Worm (Caenorhabditis elegans) whole organism, L2 larva: ENCODE measurements around the gene ptr-5.

Experiments used
- C34F6.9 ChIP-seq: fragments of 150-350 bp; optimal IDR thresholded peaks from 2 replicates; lab custom pipeline; 2014; ENCODE audit warnings: missing biosample characterization, missing genetic modification characterization
- F13H6.1 ChIP-seq: sonication (generic microtip); optimal IDR thresholded peaks from 2 replicates; lab custom pipeline; 2016; ENCODE audit warnings: missing genetic modification characterization, missing compliant biosample characterization
- alr-1 ChIP-seq: fragments of 150-350 bp; optimal IDR thresholded peaks from 2 replicates; lab custom pipeline; 2014; ENCODE audit warnings: missing biosample characterization, missing genetic modification characterization
- ama-1 ChIP-seq: fragments of 150-350 bp; optimal IDR thresholded peaks from 2 replicates; lab custom pipeline; 2018; ENCODE audit warnings: inconsistent platforms
- blmp-1 ChIP-seq: sonication (generic microtip); optimal IDR thresholded peaks from 2 replicates; lab custom pipeline; 2017; ENCODE audit warnings: missing genetic modification characterization, mild to moderate bottlenecking, missing compliant biosample characterization, antibody characterized with exemption, moderate library complexity; ENCODE audit not compliant: insufficient read depth
- ceh-16 ChIP-seq: fragments of 150-350 bp; optimal IDR thresholded peaks from 2 replicates; lab custom pipeline; 2014; ENCODE audit warnings: missing biosample characterization, missing genetic modification characterization
- crh-2 ChIP-seq: sonication (generic microtip); optimal IDR thresholded peaks from 2 replicates; lab custom pipeline; 2017; ENCODE audit warnings: missing biosample characterization, missing genetic modification characterization
- elt-3 ChIP-seq: sonication (generic microtip); optimal IDR thresholded peaks from 2 replicates; lab custom pipeline; 2017; ENCODE audit warnings: missing biosample characterization, missing genetic modification characterization
- fos-1 ChIP-seq: fragments of 150-350 bp; optimal IDR thresholded peaks from 2 replicates; lab custom pipeline; 2014; ENCODE audit warnings: missing biosample characterization, missing genetic modification characterization
- gmeb-1 ChIP-seq: fragments of 150-350 bp; optimal IDR thresholded peaks from 2 replicates; lab custom pipeline; 2014; ENCODE audit warnings: missing biosample characterization, missing genetic modification characterization
- lin-11 ChIP-seq: fragments of 150-350 bp; sonication (generic microtip); optimal IDR thresholded peaks from 2 replicates; lab custom pipeline; 2014; ENCODE audit warnings: missing biosample characterization, missing genetic modification characterization, inconsistent platforms, mixed read lengths
- lin-13 ChIP-seq: fragments of 150-350 bp; optimal IDR thresholded peaks from 2 replicates; lab custom pipeline; 2014; ENCODE audit warnings: missing biosample characterization, missing genetic modification reagents, missing genetic modification characterization
- mab-5 ChIP-seq: fragments of 150-350 bp; optimal IDR thresholded peaks from 2 replicates; lab custom pipeline; 2014; ENCODE audit warnings: missing biosample characterization, missing genetic modification characterization
- mbf-1 ChIP-seq: sonication (generic microtip); optimal IDR thresholded peaks from 2 replicates; lab custom pipeline; 2017; ENCODE audit warnings: missing biosample characterization, missing genetic modification characterization
- mdl-1 ChIP-seq, 2 experiments: fragments of 150-350 bp in 1 of 2; sonication (generic microtip) in 1 of 2; optimal IDR thresholded peaks; 2 replicates each; lab custom pipeline; 2017; ENCODE audit warnings: missing biosample characterization in 2 of 2, missing genetic modification characterization in 2 of 2
- nhr-12 ChIP-seq: fragments of 150-350 bp; optimal IDR thresholded peaks from 2 replicates; lab custom pipeline; 2014; ENCODE audit warnings: missing biosample characterization, missing genetic modification characterization
- nhr-129 ChIP-seq: fragments of 150-350 bp; optimal IDR thresholded peaks from 2 replicates; lab custom pipeline; 2014; ENCODE audit warnings: missing biosample characterization, missing genetic modification characterization
- nhr-21 ChIP-seq: fragments of 150-350 bp; optimal IDR thresholded peaks from 2 replicates; lab custom pipeline; 2014; ENCODE audit warnings: missing biosample characterization, missing genetic modification characterization
- nhr-23 ChIP-seq: fragments of 150-350 bp; optimal IDR thresholded peaks from 2 replicates; lab custom pipeline; 2014; ENCODE audit warnings: missing biosample characterization, missing genetic modification reagents, missing genetic modification characterization
- nhr-237 ChIP-seq: fragments of 150-350 bp; optimal IDR thresholded peaks from 2 replicates; lab custom pipeline; 2014; ENCODE audit warnings: missing biosample characterization, missing genetic modification characterization
- nhr-25 ChIP-seq: fragments of 150-350 bp; sonication (generic microtip); optimal IDR thresholded peaks from 3 replicates; lab custom pipeline; 2014; ENCODE audit warnings: missing biosample characterization, missing genetic modification characterization
- nhr-6 ChIP-seq: fragments of 150-350 bp; optimal IDR thresholded peaks from 2 replicates; lab custom pipeline; 2014; ENCODE audit warnings: missing biosample characterization, missing genetic modification characterization
- peb-1 ChIP-seq: fragments of 150-350 bp; optimal IDR thresholded peaks from 2 replicates; lab custom pipeline; 2014; ENCODE audit warnings: missing biosample characterization, missing genetic modification characterization
- sem-4 ChIP-seq: fragments of 150-350 bp; optimal IDR thresholded peaks from 2 replicates; lab custom pipeline; 2014; ENCODE audit warnings: missing biosample characterization, missing genetic modification reagents, missing genetic modification characterization
- sma-3 ChIP-seq: sonication (generic microtip); optimal IDR thresholded peaks from 2 replicates; lab custom pipeline; 2016; ENCODE audit warnings: missing genetic modification reagents, missing genetic modification characterization, missing compliant biosample characterization
- sma-9 ChIP-seq, 2 experiments: fragments of 150-350 bp in 1 of 2; sonication (generic microtip) in 1 of 2; optimal IDR thresholded peaks; 2 replicates each; lab custom pipeline; 2014 to 2016; ENCODE audit warnings: missing genetic modification characterization in 2 of 2, mild to moderate bottlenecking in 1 of 2, missing biosample characterization in 1 of 2, missing compliant biosample characterization in 1 of 2, missing genetic modification reagents in 1 of 2, moderate library complexity in 1 of 2
- snpc-4 ChIP-seq: fragments of 150-350 bp; optimal IDR thresholded peaks from 2 replicates; lab custom pipeline; 2014; ENCODE audit warnings: missing biosample characterization, missing genetic modification characterization
- unc-55 ChIP-seq: fragments of 150-350 bp; sonication (generic microtip); optimal IDR thresholded peaks from 3 replicates; lab custom pipeline; 2014; ENCODE audit warnings: missing biosample characterization, missing genetic modification reagents, missing genetic modification characterization
- ztf-1 ChIP-seq: fragments of 200-800 bp; sonication (Bioruptor generic); conservative IDR thresholded peaks from 2 replicates; pipeline ENCODE4 v1.3.6; 2022; ENCODE audit warnings: missing genetic modification characterization, missing compliant biosample characterization
- ztf-11 ChIP-seq: sonication (generic microtip); optimal IDR thresholded peaks from 2 replicates; lab custom pipeline; 2017; ENCODE audit warnings: missing biosample characterization, missing genetic modification characterization

The ptr-5 gene

DNA sequence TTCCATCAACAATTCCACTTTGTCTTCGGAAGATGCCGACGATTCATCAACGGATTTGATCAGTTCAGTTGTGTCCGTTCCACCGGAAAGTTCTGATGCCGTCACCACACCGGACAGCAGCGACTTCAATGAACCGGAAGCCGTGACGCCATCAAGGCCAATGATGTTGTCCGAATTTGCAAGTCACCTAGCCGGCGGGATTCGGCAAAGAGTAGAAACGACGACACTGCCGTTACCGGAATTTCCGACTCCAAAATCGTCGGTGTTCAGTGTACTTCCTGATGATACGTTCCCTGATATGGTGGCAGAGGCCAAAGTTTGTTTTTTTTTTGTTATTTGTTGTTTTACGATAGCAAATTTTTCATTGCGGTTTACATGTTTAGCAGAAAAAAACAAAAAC lies 45.1 kb downstream of the ptr-5 start:
- TF ChIP-seq F13H6.1 (tag; lab: Kevin White, UChicago) (no peak), sma-3 (GFP tag; lab: Kevin White, UChicago) (peak; percentile 15), peb-1 (tag; lab: Kevin White, UChicago) (no peak)

DNA sequence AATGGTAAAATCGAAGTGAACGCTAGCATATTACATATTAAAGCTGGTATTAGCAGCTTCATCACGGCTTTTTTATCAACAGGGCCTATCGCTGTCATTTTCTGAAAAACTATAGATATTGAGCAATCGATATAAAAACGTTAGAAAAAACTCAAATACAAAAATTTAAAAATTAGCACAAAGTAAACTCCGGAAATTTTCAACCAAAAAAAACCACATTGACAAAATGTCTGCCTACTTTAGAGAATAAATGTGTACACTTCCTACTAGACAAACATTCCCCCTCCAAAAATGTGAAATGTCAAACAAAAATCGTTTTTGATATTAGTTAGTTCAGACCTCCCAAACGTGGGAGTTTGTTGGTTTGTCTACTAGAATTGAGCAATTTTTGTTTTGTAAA lies 50.2 kb downstream of the ptr-5 start, which contains the start of gene mfsd-10:
Gene mfsd-10 (minus strand): TSS at position 101 of the 400 bp plus-strand sequence.
- TF ChIP-seq gmeb-1 (tag; lab: Kevin White, UChicago) (no peak), nhr-25 (tag; lab: Kevin White, UChicago) (no peak), ztf-1 (GFP tag; lab: Robert Waterston, UW) (no peak), nhr-12 (no peak)

DNA sequence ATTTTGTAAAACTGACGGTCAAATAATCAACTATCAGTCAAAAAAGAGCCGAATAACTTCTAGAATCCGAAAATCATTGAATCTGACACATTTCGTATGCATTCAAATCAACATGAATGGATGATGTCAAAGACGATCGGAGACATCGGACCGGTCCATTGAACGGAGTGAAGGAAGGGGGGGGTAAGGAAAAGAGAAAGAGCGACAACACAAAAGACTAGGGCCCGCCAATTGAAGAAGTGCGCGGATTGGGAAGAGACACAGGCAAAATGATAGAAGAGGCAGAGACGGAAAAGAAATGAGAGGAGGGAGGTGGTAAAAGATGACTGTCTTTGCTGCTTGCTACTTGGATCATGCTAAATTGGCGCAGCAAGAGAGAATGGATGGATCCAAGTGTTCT lies 51.1 kb downstream of the ptr-5 start:
- TF ChIP-seq nhr-25 (tag; lab: Kevin White, UChicago) (peak; percentile 22), nhr-129 (peak; percentile 40), nhr-12 (no peak), nhr-21 (tag; lab: Kevin White, UChicago) (no peak), sem-4 (peak; percentile 12), crh-2 (tag; lab: Kevin White, UChicago) (no peak)
- TF ChIP-seq, all 48 proteins: peak for 3

DNA sequence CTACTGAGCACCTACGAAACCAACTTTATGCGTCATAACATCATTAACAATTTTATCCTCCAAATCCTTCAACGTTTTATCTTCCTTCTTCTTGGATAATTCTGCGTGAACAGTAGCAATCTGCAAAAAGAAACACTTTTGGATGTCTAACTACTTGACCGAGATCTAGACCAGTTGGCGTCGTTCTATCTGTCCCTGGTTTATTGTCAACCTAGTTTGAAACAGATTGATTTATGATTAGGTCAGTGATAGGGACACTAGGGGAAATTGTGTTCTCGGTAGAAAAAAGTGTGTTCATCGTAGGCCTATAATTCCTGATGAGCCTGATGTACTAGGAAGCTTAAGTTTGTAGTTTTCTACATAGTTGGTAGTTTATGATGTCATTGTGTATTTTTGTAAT lies 55.6 kb downstream of the ptr-5 start:
- TF ChIP-seq sma-3 (GFP tag; lab: Kevin White, UChicago) (peak; percentile 53), mab-5 (no peak), unc-55 (GFP tag; lab: Kevin White, UChicago) (no peak), ztf-11 (tag; lab: Kevin White, UChicago) (no peak), snpc-4 (tag; lab: Kevin White, UChicago) (no peak), mbf-1 (tag; lab: Kevin White, UChicago) (no peak), sma-9 (GFP tag; optimal IDR thresholded peaks at IDR 0.05; lab: Kevin White, UChicago) (peak; percentile 44), sma-9 (tag; optimal IDR thresholded peaks at IDR 0.05; lab: Kevin White, UChicago) (no peak)

DNA sequence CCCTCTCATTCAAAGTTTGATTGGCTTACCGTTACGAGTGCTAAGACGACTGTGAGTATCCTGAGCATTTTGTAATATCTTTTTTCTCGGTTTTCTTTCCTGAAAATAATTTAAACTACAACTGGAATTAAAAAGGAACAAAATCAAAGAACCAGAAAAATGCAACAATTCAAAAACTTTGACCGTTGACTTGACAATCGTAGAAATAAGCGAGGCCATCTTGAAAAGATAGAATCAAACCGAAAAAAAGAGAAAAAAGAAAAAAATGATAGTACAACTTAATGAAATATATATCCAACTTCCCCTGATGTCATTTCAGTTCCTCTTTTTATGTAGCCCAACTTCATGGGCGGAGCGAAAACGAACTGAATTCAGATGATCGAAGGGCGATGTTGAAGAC lies 56.1 kb downstream of the ptr-5 start, which contains the start of gene F10D7.3:
Gene F10D7.3 (minus strand): TSS at position 101 of the 400 bp plus-strand sequence.
- TF ChIP-seq nhr-6 (tag; lab: Kevin White, UChicago): no peak
- no peak for TF ChIP-seq C34F6.9 (tag; lab: Kevin White, UChicago)
- TF ChIP-seq nhr-12: no peak
- TF ChIP-seq F13H6.1 (tag; lab: Kevin White, UChicago): no peak
- TF ChIP-seq ama-1 (lab: Kevin White, UChicago): no peak
- TF ChIP-seq lin-11: no peak
- no peak for TF ChIP-seq nhr-21 (tag; lab: Kevin White, UChicago)
- TF ChIP-seq blmp-1 (tag; lab: Kevin White, UChicago): no peak
- TF ChIP-seq lin-13 (GFP tag; lab: Kevin White, UChicago): no peak
- TF ChIP-seq sma-9 (GFP tag; optimal IDR thresholded peaks at IDR 0.05; lab: Kevin White, UChicago): no peak
- no peak for TF ChIP-seq sma-9 (tag; optimal IDR thresholded peaks at IDR 0.05; lab: Kevin White, UChicago)
- no peak for TF ChIP-seq mdl-1 (tag; optimal IDR thresholded peaks at IDR 0.05; lab: Kevin White, UChicago)
- TF ChIP-seq peb-1 (tag; lab: Kevin White, UChicago): no peak
- TF ChIP-seq fos-1: no peak
- TF ChIP-seq elt-3 (tag; lab: Kevin White, UChicago): no peak
- TF ChIP-seq nhr-25 (tag; lab: Kevin White, UChicago): no peak
- no peak for TF ChIP-seq nhr-237 (tag; lab: Kevin White, UChicago)
- TF ChIP-seq nhr-23 (tag; lab: Kevin White, UChicago): no peak
- TF ChIP-seq ceh-16 (tag; lab: Kevin White, UChicago): no peak
- no peak for TF ChIP-seq gmeb-1 (tag; lab: Kevin White, UChicago)

DNA sequence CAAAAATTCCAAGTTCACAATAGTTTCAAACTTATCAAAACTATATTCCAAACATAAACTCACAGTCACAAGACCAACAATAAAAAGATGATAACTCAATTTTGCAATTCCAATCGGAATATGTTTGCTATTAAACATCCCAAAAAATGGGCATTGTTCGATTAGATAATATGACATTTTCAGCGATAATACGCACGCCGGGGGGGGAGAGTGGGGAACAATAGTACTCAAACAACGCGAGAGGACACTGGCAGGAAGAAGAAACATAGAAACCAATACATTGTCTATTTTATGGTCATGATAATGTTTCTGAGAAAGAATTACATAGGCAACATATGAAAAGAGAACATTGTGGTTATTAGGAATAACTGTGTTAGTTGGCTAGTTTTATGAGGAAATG lies 57.5 kb downstream of the ptr-5 start:
- TF ChIP-seq alr-1 (tag; lab: Kevin White, UChicago) (no peak), crh-2 (tag; lab: Kevin White, UChicago) (no peak), fos-1 (peak; percentile 16)
